1 fruit fly cellular context compared by ENCODE assay signal in genomic region chr3L:16872487-16872955, dm6.
TF ChIP-seq lines count a peak whose summit lies in the region.

No protein-coding gene starts in this region.

TF ChIP-seq in whole organism, embryonic, 481 proteins besides CTCF, POLR2A, EP300 and RAD21 (continued from another document):
- TF ChIP-seq Kr (GFP tag; optimal IDR thresholded peaks at IDR 0.05; lab: Kevin White, UChicago) (no peak), pho (GFP tag; optimal IDR thresholded peaks at IDR 0.05; lab: Kevin White, UChicago) (peak; percentile 79), CG9609 (GFP tag; optimal IDR thresholded peaks at IDR 0.05; lab: Kevin White, UChicago) (peak; percentile 39), Lim3 (GFP tag; IDR thresholded peaks at IDR 0.05; lab: Robert Waterston, UW) (no peak), Atf3 (GFP tag; optimal IDR thresholded peaks at IDR 0.05; lab: Kevin White, UChicago) (peak; percentile 38), en (GFP tag; optimal IDR thresholded peaks at IDR 0.05; lab: Kevin White, UChicago) (peak; percentile 41), CG11398 (GFP tag; optimal IDR thresholded peaks at IDR 0.05; lab: Kevin White, UChicago) (peak; percentile 30), NC2α (GFP tag; optimal IDR thresholded peaks at IDR 0.05; lab: Kevin White, UChicago) (no peak), ranshi (GFP tag; IDR thresholded peaks at IDR 0.05; lab: Robert Waterston, UW) (peak; percentile 53; the same call in 1 of the 2 replicates), tna (GFP tag; IDR thresholded peaks at IDR 0.05; lab: Robert Waterston, UW; ENCODE audit: partially characterized antibody) (no peak), CG2875 (GFP tag; optimal IDR thresholded peaks at IDR 0.05; lab: Kevin White, UChicago) (peak; percentile 41), CG4854 (GFP tag; optimal IDR thresholded peaks at IDR 0.05; lab: Kevin White, UChicago) (peak; percentile 29), cas (GFP tag; IDR thresholded peaks at IDR 0.05; lab: Robert Waterston, UW) (no peak), wor (GFP tag; IDR thresholded peaks at IDR 0.05; lab: Robert Waterston, UW) (0 out of 2 replicates have a peak, but pooled peaks have one; percentile 36), Sin3A (optimal IDR thresholded peaks at IDR 0.05; lab: Kevin White, UChicago) (no peak), Drgx (GFP tag; IDR thresholded peaks at IDR 0.05; lab: Robert Waterston, UW) (peak; percentile 79), B-H1 (GFP tag; IDR thresholded peaks at IDR 0.05; lab: Robert Waterston, UW) (peak; percentile 21; the same call in 1 of the 3 replicates), Awh (GFP tag; IDR thresholded peaks at IDR 0.05; lab: Robert Waterston, UW) (0 out of 2 replicates have a peak, but pooled peaks have one; percentile 9), CG18619 (GFP tag; optimal IDR thresholded peaks at IDR 0.05; lab: Kevin White, UChicago) (peak; percentile 66), CG11723 (GFP tag; optimal IDR thresholded peaks at IDR 0.05; lab: Kevin White, UChicago) (peak; percentile 52), CG6175 (GFP tag; IDR thresholded peaks at IDR 0.05; lab: Robert Waterston, UW) (0 out of 3 replicates have a peak, but pooled peaks have one; percentile 7), BEAF-32 (GFP tag; optimal IDR thresholded peaks at IDR 0.05; lab: Kevin White, UChicago) (no peak), CG8944 (GFP tag; optimal IDR thresholded peaks at IDR 0.05; lab: Kevin White, UChicago) (peak; percentile 12), CG12104 (GFP tag; optimal IDR thresholded peaks at IDR 0.05; lab: Kevin White, UChicago) (peak; percentile 78), CG13624 (GFP tag; optimal IDR thresholded peaks at IDR 0.05; lab: Kevin White, UChicago) (peak; percentile 25), ATbp (GFP tag; optimal IDR thresholded peaks at IDR 0.05; lab: Kevin White, UChicago) (peak; percentile 61)
